Fruit fly (Drosophila melanogaster) whole organism, pupa: ENCODE results near the gene Cpr92F.
A peak's percentile ranks its signal among the peaks of the same experiment; 100 is the strongest.

Source experiments
- CG10348 ChIP-seq: fragments of 200-800 bp; sonication (Bioruptor generic); IDR thresholded peaks from 2 replicates; pipeline ENCODE4 v1.3.6; 2022; ENCODE audit warnings: missing biosample characterization, missing genetic modification characterization
- CG12605 ChIP-seq: fragments of 200-800 bp; sonication (Bioruptor generic); IDR thresholded peaks from 2 replicates; pipeline ENCODE4 v1.3.6; 2022; ENCODE audit warnings: missing biosample characterization, missing genetic modification characterization
- CG14655 ChIP-seq: fragments of 200-800 bp; sonication (Bioruptor generic); optimal IDR thresholded peaks from 3 replicates; lab custom pipeline; 2017; ENCODE audit warnings: mild to moderate bottlenecking, missing biosample characterization, missing genetic modification reagents, missing genetic modification characterization
- CG4496 ChIP-seq: fragments of 200-800 bp; sonication (Bioruptor generic); IDR thresholded peaks from 3 replicates; pipeline ENCODE4 v1.3.6; 2022; ENCODE audit warnings: missing biosample characterization, missing genetic modification characterization
- CG8159 ChIP-seq: fragments of 200-800 bp; sonication (Bioruptor generic); optimal IDR thresholded peaks from 3 replicates; lab custom pipeline; 2018; ENCODE audit warnings: missing biosample characterization, mild to moderate bottlenecking, missing genetic modification characterization, moderate library complexity
- CG8301 ChIP-seq: fragments of 200-800 bp; sonication (Bioruptor generic); optimal IDR thresholded peaks from 2 replicates; lab custom pipeline; 2018; ENCODE audit warnings: missing biosample characterization, mild to moderate bottlenecking, missing genetic modification characterization
- D1 ChIP-seq: fragments of 200-800 bp; sonication (Bioruptor generic); optimal IDR thresholded peaks from 2 replicates; lab custom pipeline; 2018; ENCODE audit warnings: missing biosample characterization, mild to moderate bottlenecking, missing genetic modification characterization, moderate library complexity
- Ets98B ChIP-seq: fragments of 200-800 bp; sonication (Bioruptor generic); IDR thresholded peaks from 2 replicates; pipeline ENCODE4 v1.3.6; 2022; ENCODE audit warnings: missing biosample characterization, missing genetic modification characterization
- Pif1B ChIP-seq: fragments of 200-800 bp; sonication (Bioruptor generic); optimal IDR thresholded peaks from 3 replicates; lab custom pipeline; 2016; ENCODE audit warnings: missing biosample characterization, missing genetic modification characterization
- Snoo ChIP-seq: fragments of 200-800 bp; sonication (Bioruptor generic); optimal IDR thresholded peaks from 3 replicates; lab custom pipeline; 2017; ENCODE audit warnings: missing biosample characterization, mild to moderate bottlenecking, missing genetic modification characterization, inconsistent platforms
- gl ChIP-seq: fragments of 200-800 bp; sonication (Bioruptor generic); optimal IDR thresholded peaks from 2 replicates; lab custom pipeline; 2018; ENCODE audit warnings: missing biosample characterization, mild to moderate bottlenecking, missing genetic modification characterization

- TF ChIP-seq CG12605 (no peak), CG8301 (tag; lab: Kevin White, UChicago) (no peak), CG8159 (no peak), D1 (tag; lab: Kevin White, UChicago) (no peak), CG10348 (GFP tag; lab: Robert Waterston, UW) (no peak), gl (tag; lab: Kevin White, UChicago) (no peak), CG4496 (GFP tag; lab: Robert Waterston, UW) (peak; percentile 60), Pif1B (GFP tag; lab: Kevin White, UChicago) (no peak), Snoo (tag; lab: Kevin White, UChicago) (no peak), CG14655 (no peak), Ets98B (GFP tag; lab: Robert Waterston, UW) (peak; percentile 69)
Measured at dm6 chr3R:20656649-20657048, 12.7 kb upstream of the Cpr92F start.
